Worm (Caenorhabditis elegans) whole organism, mixed stage, embryonic: ENCODE data around the gene hrg-3.

Experiments used
- blmp-1 ChIP-seq: fragments of 150-350 bp; optimal IDR thresholded peaks from 2 replicates; lab custom pipeline; 2014; ENCODE audit warnings: missing biosample characterization, missing genetic modification characterization
- ces-1 ChIP-seq: fragments of 150-350 bp; optimal IDR thresholded peaks from 2 replicates; lab custom pipeline; 2014; ENCODE audit warnings: missing biosample characterization, missing genetic modification reagents, missing genetic modification characterization
- elt-1 ChIP-seq: sonication (generic microtip); optimal IDR thresholded peaks from 2 replicates; lab custom pipeline; 2017; ENCODE audit warnings: missing genetic modification characterization, mild to moderate bottlenecking, missing compliant biosample characterization, antibody characterized with exemption, moderate library complexity, borderline replicate concordance; ENCODE audit not compliant: insufficient read depth
- lin-13 ChIP-seq: fragments of 150-350 bp; optimal IDR thresholded peaks from 2 replicates; lab custom pipeline; 2014; ENCODE audit warnings: missing biosample characterization, missing genetic modification characterization
- lsy-2 ChIP-seq: fragments of 150-350 bp; optimal IDR thresholded peaks from 2 replicates; lab custom pipeline; 2014; ENCODE audit warnings: missing biosample characterization, missing genetic modification characterization
- mab-5 ChIP-seq: fragments of 150-350 bp; optimal IDR thresholded peaks from 2 replicates; lab custom pipeline; 2014; ENCODE audit warnings: missing biosample characterization, missing genetic modification characterization
- unc-62 ChIP-seq: fragments of 150-350 bp; optimal IDR thresholded peaks from 2 replicates; lab custom pipeline; 2014; ENCODE audit warnings: missing biosample characterization, missing genetic modification reagents, missing genetic modification characterization
- ztf-11 ChIP-seq: fragments of 150-350 bp; optimal IDR thresholded peaks from 2 replicates; lab custom pipeline; 2014; ENCODE audit warnings: missing biosample characterization, missing genetic modification characterization

DNA sequence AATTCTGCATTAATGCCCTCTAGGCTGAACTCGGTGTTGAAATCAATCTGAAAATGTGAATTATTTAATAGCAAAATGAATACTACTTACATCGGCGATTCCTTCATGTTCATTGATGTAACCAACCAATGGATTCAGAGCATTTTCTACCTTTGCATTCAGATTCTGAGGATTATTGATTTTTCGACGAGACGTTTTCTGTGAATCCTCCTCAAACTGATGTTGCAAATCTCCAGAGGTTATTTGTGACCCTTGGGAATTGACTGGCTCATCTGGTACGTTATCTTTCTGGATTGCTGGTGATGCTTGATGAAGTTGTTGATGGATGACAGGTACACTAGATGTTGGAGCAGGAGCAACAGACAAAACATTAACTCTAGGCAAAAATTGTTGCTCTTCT, 25.8 kb downstream of the hrg-3 start:
- TF ChIP-seq lin-13 (tag; lab: Kevin White, UChicago) (no peak), ztf-11 (tag; lab: Kevin White, UChicago) (no peak), lsy-2 (no peak), ces-1 (GFP tag; lab: Kevin White, UChicago) (no peak), unc-62 (GFP tag; lab: Kevin White, UChicago) (no peak), blmp-1 (no peak), elt-1 (tag; lab: Kevin White, UChicago) (no peak), mab-5 (tag; lab: Kevin White, UChicago) (no peak)
